Fruit fly (Drosophila melanogaster) whole organism, embryonic: ENCODE measurements around the gene CG44303.

Source experiments
- Atf6 ChIP-seq: fragments of 200-800 bp; sonication (Bioruptor generic); IDR thresholded peaks from 2 replicates; pipeline ENCODE4 v1.3.6; 2022; ENCODE audit warnings: missing biosample characterization, missing genetic modification characterization
- CG10565 ChIP-seq: fragments of 200-800 bp; sonication (Bioruptor generic); optimal IDR thresholded peaks from 3 replicates; lab custom pipeline; 2016; ENCODE audit warnings: missing biosample characterization, mild to moderate bottlenecking, missing genetic modification characterization
- CG11085 ChIP-seq: fragments of 200-800 bp; sonication (Bioruptor generic); IDR thresholded peaks from 2 replicates; pipeline ENCODE4 v1.3.6; 2022; ENCODE audit warnings: missing biosample characterization, missing genetic modification characterization
- CG11093 ChIP-seq: fragments of 200-800 bp; sonication (Bioruptor generic); IDR thresholded peaks from 3 replicates; pipeline ENCODE4 v1.3.6; 2022; ENCODE audit warnings: missing biosample characterization, missing genetic modification characterization
- CG12391 ChIP-seq: fragments of 200-800 bp; sonication (Bioruptor generic); optimal IDR thresholded peaks from 3 replicates; lab custom pipeline; 2018; ENCODE audit warnings: missing biosample characterization, mild to moderate bottlenecking, missing genetic modification characterization, moderate library complexity
- CG13123 ChIP-seq: fragments of 200-800 bp; sonication (Bioruptor generic); optimal IDR thresholded peaks from 2 replicates; lab custom pipeline; 2016; ENCODE audit warnings: missing biosample characterization, missing genetic modification characterization
- CG13287 ChIP-seq: fragments of 200-800 bp; sonication (Bioruptor generic); IDR thresholded peaks from 2 replicates; pipeline ENCODE4 v1.3.6; 2022; ENCODE audit warnings: missing biosample characterization, missing genetic modification characterization; ENCODE audit not compliant: partially characterized antibody
- CG15696 ChIP-seq: fragments of 200-800 bp; sonication (Bioruptor generic); optimal IDR thresholded peaks from 2 replicates; lab custom pipeline; 2019; ENCODE audit warnings: missing biosample characterization, mild to moderate bottlenecking, missing genetic modification characterization, moderate library complexity
- CG16779 ChIP-seq: fragments of 200-800 bp; sonication (Bioruptor generic); IDR thresholded peaks from 2 replicates; pipeline ENCODE4 v1.3.6; 2022; ENCODE audit warnings: missing biosample characterization, missing genetic modification characterization
- CG1832 ChIP-seq: fragments of 200-800 bp; sonication (Bioruptor generic); optimal IDR thresholded peaks from 2 replicates; lab custom pipeline; 2017; ENCODE audit warnings: missing biosample characterization, mild to moderate bottlenecking, missing genetic modification characterization, inconsistent platforms
- CG34224 ChIP-seq: fragments of 200-800 bp; sonication (Bioruptor generic); IDR thresholded peaks from 3 replicates; pipeline ENCODE4 v1.3.6; 2022; ENCODE audit warnings: missing biosample characterization, missing genetic modification characterization; ENCODE audit not compliant: partially characterized antibody
- CG3726 ChIP-seq: fragments of 200-800 bp; sonication (Bioruptor generic); IDR thresholded peaks from 3 replicates; pipeline ENCODE4, ENCODE4 v1.3.6; 2022; ENCODE audit warnings: missing biosample characterization, missing genetic modification characterization
- CG7745 ChIP-seq: fragments of 200-800 bp; sonication (Bioruptor generic); optimal IDR thresholded peaks from 2 replicates; lab custom pipeline; 2018; ENCODE audit warnings: missing biosample characterization, mild to moderate bottlenecking, missing genetic modification characterization, moderate library complexity
- CG7928 ChIP-seq: fragments of 200-800 bp; sonication (Bioruptor generic); optimal IDR thresholded peaks from 2 replicates; lab custom pipeline; 2017; ENCODE audit warnings: missing biosample characterization, mild to moderate bottlenecking, missing genetic modification characterization
- CG7987 ChIP-seq: fragments of 200-800 bp; sonication (Bioruptor generic); optimal IDR thresholded peaks from 2 replicates; lab custom pipeline; 2018; ENCODE audit warnings: missing biosample characterization, mild to moderate bottlenecking, missing genetic modification characterization, moderate library complexity
- CG8478 ChIP-seq: fragments of >200 bp; optimal IDR thresholded peaks from 2 replicates; lab custom pipeline; 2018
- CG8944 ChIP-seq: fragments of 200-800 bp; sonication (Bioruptor generic); optimal IDR thresholded peaks from 3 replicates; lab custom pipeline; 2016; ENCODE audit warnings: missing biosample characterization, missing genetic modification characterization
- CG9797 ChIP-seq: fragments of 200-800 bp; sonication (Bioruptor generic); optimal IDR thresholded peaks from 3 replicates; lab custom pipeline; 2018; ENCODE audit warnings: missing biosample characterization, mild to moderate bottlenecking, missing genetic modification characterization
- CG9876 ChIP-seq: fragments of 200-800 bp; sonication (Bioruptor generic); optimal IDR thresholded peaks from 2 replicates; lab custom pipeline; 2016; ENCODE audit warnings: missing biosample characterization, missing genetic modification characterization
- CHES-1-like ChIP-seq: fragments of 200-800 bp; sonication (Bioruptor generic); optimal IDR thresholded peaks from 2 replicates; lab custom pipeline; 2016; ENCODE audit warnings: missing biosample characterization, missing genetic modification characterization
- Doc3 ChIP-seq: fragments of 200-800 bp; sonication (Bioruptor generic); IDR thresholded peaks from 3 replicates; pipeline ENCODE4 v1.3.6; 2022; ENCODE audit warnings: missing biosample characterization, missing genetic modification characterization; ENCODE audit not compliant: partially characterized antibody
- Dref ChIP-seq: fragments of 200-800 bp; sonication (Bioruptor generic); IDR thresholded peaks from 2 replicates; pipeline ENCODE4 v1.3.6; 2022; ENCODE audit warnings: missing biosample characterization, missing genetic modification characterization
- Drgx ChIP-seq: fragments of 200-800 bp; sonication (Bioruptor generic); IDR thresholded peaks from 2 replicates; pipeline ENCODE4 v1.3.6; 2022; ENCODE audit warnings: missing biosample characterization, missing genetic modification characterization
- E2f1 ChIP-seq: fragments of 200-800 bp; sonication (Bioruptor generic); IDR thresholded peaks from 2 replicates; pipeline ENCODE4 v1.3.6; 2022; ENCODE audit warnings: missing biosample characterization, missing genetic modification characterization
- HLH4C ChIP-seq: fragments of 200-800 bp; sonication (Bioruptor generic); IDR thresholded peaks from 3 replicates; pipeline ENCODE4 v1.3.6; 2022; ENCODE audit warnings: missing biosample characterization, missing genetic modification characterization; ENCODE audit not compliant: partially characterized antibody
- MBD-R2 ChIP-seq: fragments of 200-800 bp; sonication (Bioruptor generic); IDR thresholded peaks from 2 replicates; pipeline ENCODE4 v1.3.6; 2022; ENCODE audit warnings: missing biosample characterization, missing genetic modification characterization
- Mes4 ChIP-seq: fragments of 200-800 bp; sonication (Bioruptor generic); optimal IDR thresholded peaks from 2 replicates; lab custom pipeline; 2016; ENCODE audit warnings: missing biosample characterization, missing genetic modification characterization
- Neu2 ChIP-seq: fragments of 200-800 bp; sonication (Bioruptor generic); optimal IDR thresholded peaks from 3 replicates; lab custom pipeline; 2016; ENCODE audit warnings: missing biosample characterization, missing genetic modification characterization, borderline replicate concordance
- Poxn ChIP-seq: fragments of 200-800 bp; sonication (Bioruptor generic); IDR thresholded peaks from 2 replicates; pipeline ENCODE4 v1.3.6; 2022; ENCODE audit warnings: missing biosample characterization, missing genetic modification characterization
- Rx ChIP-seq: fragments of 200-800 bp; sonication (Bioruptor generic); IDR thresholded peaks from 2 replicates; pipeline ENCODE4 v1.3.6; 2022; ENCODE audit warnings: missing biosample characterization, missing genetic modification characterization
- Sox102F ChIP-seq: fragments of 200-800 bp; sonication (Bioruptor generic); optimal IDR thresholded peaks from 2 replicates; lab custom pipeline; 2018; ENCODE audit warnings: missing biosample characterization, mild to moderate bottlenecking, missing genetic modification characterization, moderate library complexity
- btn ChIP-seq: fragments of 200-800 bp; sonication (Bioruptor generic); optimal IDR thresholded peaks from 2 replicates; lab custom pipeline; 2016; ENCODE audit warnings: missing biosample characterization, missing genetic modification characterization
- crc ChIP-seq: fragments of 200-800 bp; sonication (Bioruptor generic); optimal IDR thresholded peaks from 2 replicates; lab custom pipeline; 2016; ENCODE audit warnings: missing biosample characterization, missing genetic modification characterization
- dmrt99B ChIP-seq: fragments of 200-800 bp; sonication (Bioruptor generic); optimal IDR thresholded peaks from 2 replicates; lab custom pipeline; 2018; ENCODE audit warnings: missing biosample characterization, mild to moderate bottlenecking, missing genetic modification characterization, moderate library complexity
- fd3F ChIP-seq: fragments of 200-800 bp; sonication (Bioruptor generic); optimal IDR thresholded peaks from 2 replicates; lab custom pipeline; 2018; ENCODE audit warnings: missing biosample characterization, mild to moderate bottlenecking, missing genetic modification characterization, moderate library complexity
- jing ChIP-seq: fragments of 200-800 bp; sonication (Bioruptor generic); optimal IDR thresholded peaks from 2 replicates; lab custom pipeline; 2018; ENCODE audit warnings: missing biosample characterization, mild to moderate bottlenecking, missing genetic modification characterization
- jumu ChIP-seq: fragments of 200-800 bp; sonication (Bioruptor generic); optimal IDR thresholded peaks from 3 replicates; lab custom pipeline; 2016; ENCODE audit warnings: missing biosample characterization, missing genetic modification characterization
- lab ChIP-seq: fragments of 200-800 bp; sonication (Bioruptor generic); optimal IDR thresholded peaks from 3 replicates; lab custom pipeline; 2017; ENCODE audit warnings: missing biosample characterization, missing genetic modification characterization, mild to moderate bottlenecking, moderate library complexity, missing genetic modification reagents
- lmd ChIP-seq: fragments of 200-800 bp; sonication (Bioruptor generic); IDR thresholded peaks from 2 replicates; pipeline ENCODE4 v1.3.6; 2022; ENCODE audit warnings: missing biosample characterization, missing genetic modification characterization
- nau ChIP-seq: fragments of 200-800 bp; sonication (Bioruptor generic); optimal IDR thresholded peaks from 3 replicates; lab custom pipeline; 2017; ENCODE audit warnings: missing biosample characterization, mild to moderate bottlenecking, missing genetic modification characterization, missing genetic modification reagents
- nerfin-1 ChIP-seq: fragments of 200-800 bp; sonication (Bioruptor generic); optimal IDR thresholded peaks from 3 replicates; lab custom pipeline; 2019; ENCODE audit warnings: missing biosample characterization, mild to moderate bottlenecking, missing genetic modification characterization, moderate library complexity
- p53 ChIP-seq: fragments of 200-800 bp; sonication (Bioruptor generic); optimal IDR thresholded peaks from 2 replicates; lab custom pipeline; 2016; ENCODE audit warnings: missing biosample characterization, missing genetic modification characterization
- repo ChIP-seq: fragments of 200-800 bp; sonication (Bioruptor generic); optimal IDR thresholded peaks from 2 replicates; lab custom pipeline; 2016; ENCODE audit warnings: missing biosample characterization, missing genetic modification characterization
- rib ChIP-seq: fragments of 200-800 bp; sonication (Bioruptor generic); IDR thresholded peaks from 2 replicates; pipeline ENCODE4 v1.3.6; 2022; ENCODE audit warnings: missing biosample characterization, missing genetic modification characterization
- sc ChIP-seq, 3 experiments: fragments of >200 bp in 2 of 3; fragments of 200-800 bp in 1 of 3; sonication (Bioruptor generic) in 1 of 3; optimal IDR thresholded peaks; 2 replicates in 2 of 3; 3 replicates in 1 of 3; lab custom pipeline; 2017; ENCODE audit warnings: mild to moderate bottlenecking in 1 of 3, missing biosample characterization in 1 of 3, missing genetic modification characterization in 1 of 3, missing genetic modification reagents in 1 of 3
- sens ChIP-seq: fragments of 200-800 bp; sonication (Bioruptor generic); peaks from one replicate; lab custom pipeline; 2016; ENCODE audit warnings: missing biosample characterization, missing genetic modification characterization
- trh ChIP-seq: fragments of 200-800 bp; sonication (Bioruptor generic); optimal IDR thresholded peaks from 2 replicates; lab custom pipeline; 2016; ENCODE audit warnings: missing biosample characterization, missing genetic modification characterization
- unpg ChIP-seq: fragments of 200-800 bp; sonication (Bioruptor generic); optimal IDR thresholded peaks from 3 replicates; lab custom pipeline; 2018; ENCODE audit warnings: missing biosample characterization, mild to moderate bottlenecking, missing genetic modification characterization, moderate library complexity
- zen ChIP-seq: fragments of 200-800 bp; sonication (Bioruptor generic); optimal IDR thresholded peaks from 3 replicates; lab custom pipeline; 2018; ENCODE audit warnings: missing biosample characterization, mild to moderate bottlenecking, missing genetic modification characterization, moderate library complexity

The CG44303 gene

DNA sequence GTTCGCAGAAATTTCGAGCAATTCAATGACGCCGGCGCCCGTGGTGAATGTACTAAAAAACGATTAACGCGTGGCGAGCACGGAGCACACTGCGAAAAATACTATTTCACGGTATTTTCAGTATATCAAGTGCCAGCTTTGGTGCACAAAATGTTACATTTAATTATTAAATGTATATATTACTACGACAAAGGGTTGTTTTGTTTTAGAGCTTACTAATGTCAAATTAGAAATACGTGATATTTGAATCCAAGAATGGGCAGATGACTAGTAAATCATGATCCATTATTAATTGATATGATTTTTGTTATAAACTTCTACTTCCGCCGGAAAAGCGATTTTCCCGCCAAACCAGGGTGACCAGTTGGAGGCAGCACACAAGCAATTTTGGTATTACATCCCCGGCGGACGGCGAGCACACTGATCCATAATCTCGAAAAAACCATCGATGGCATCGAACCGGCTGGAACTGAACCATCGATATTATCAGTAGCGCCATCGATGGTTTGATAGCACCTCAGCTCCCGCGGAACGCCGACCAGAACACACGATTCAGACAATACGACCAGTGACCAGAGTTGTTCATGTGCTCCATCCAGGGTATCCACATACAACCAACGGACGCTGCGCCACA is 32.9 kb downstream of the CG44303 start, which contains the start of the genes CG3226 and Cdc7 (continued):
- TF ChIP-seq Sox102F (GFP tag; lab: Kevin White, UChicago) (peak; percentile 27), lmd (peak; percentile 39; the same call in 1 of the 2 replicates), sens (GFP tag; lab: Kevin White, UChicago) (peak; percentile 87), Poxn (GFP tag; lab: Robert Waterston, UW) (no peak), jing (GFP tag; lab: Kevin White, UChicago) (no peak), CG7928 (peak; percentile 43), CG34224 (GFP tag; lab: Robert Waterston, UW) (peak; percentile 45; the same call in 2 of the 3 replicates), btn (GFP tag; lab: Kevin White, UChicago) (peak; percentile 10), fd3F (GFP tag; lab: Kevin White, UChicago) (peak; percentile 57), CG3726 (GFP tag; lab: Robert Waterston, UW) (no peak), CG7987 (peak; percentile 89), sc (optimal IDR thresholded peaks at IDR 0.05; lab: Kevin White, UChicago) (no peak), sc (GFP tag; optimal IDR thresholded peaks at IDR 0.05; lab: Kevin White, UChicago) (peak; percentile 48), Rx (GFP tag; lab: Robert Waterston, UW) (peak; percentile 43; the same call in 1 of the 2 replicates), rib (GFP tag; lab: Robert Waterston, UW) (0 out of 2 replicates have a peak, but pooled peaks have one; percentile 21), CG10565 (GFP tag; lab: Kevin White, UChicago) (no peak), Neu2 (GFP tag; lab: Kevin White, UChicago) (no peak), lab (peak; percentile 90), trh (GFP tag; lab: Kevin White, UChicago) (peak; percentile 0), Drgx (0 out of 2 replicates have a peak, but pooled peaks have one; percentile 8), E2f1 (GFP tag; lab: Robert Waterston, UW) (peak; percentile 63; the same call in 1 of the 2 replicates), Dref (GFP tag; lab: Robert Waterston, UW) (peak; percentile 80), Mes4 (peak; percentile 66), CG12391 (peak; percentile 74), CG13123 (GFP tag; lab: Kevin White, UChicago) (no peak), crc (no peak), dmrt99B (tag; lab: Kevin White, UChicago) (peak; percentile 67), CG1832 (GFP tag; lab: Kevin White, UChicago) (no peak), unpg (GFP tag; lab: Kevin White, UChicago) (peak; percentile 63), CG11093 (GFP tag; lab: Robert Waterston, UW) (no peak), CG7745 (peak; percentile 14), CG9797 (GFP tag; lab: Kevin White, UChicago) (peak; percentile 86), CG16779 (GFP tag; lab: Robert Waterston, UW) (no peak), nau (GFP tag; lab: Kevin White, UChicago) (peak; percentile 86), jumu (GFP tag; lab: Kevin White, UChicago) (peak; percentile 6), repo (GFP tag; lab: Kevin White, UChicago) (peak; percentile 35), p53 (GFP tag; lab: Kevin White, UChicago) (peak; percentile 21), CG8944 (GFP tag; lab: Kevin White, UChicago) (peak; percentile 13), CG15696 (tag; lab: Kevin White, UChicago) (peak; percentile 10), CG8478 (lab: Kevin White, UChicago) (no peak), Atf6 (GFP tag; lab: Robert Waterston, UW) (peak; percentile 55; the same call in 1 of the 2 replicates), CG13287 (GFP tag; lab: Robert Waterston, UW) (peak; percentile 76), Doc3 (GFP tag; lab: Robert Waterston, UW) (peak; percentile 48; the same call in 1 of the 3 replicates), MBD-R2 (GFP tag; lab: Robert Waterston, UW) (peak; percentile 80), CHES-1-like (GFP tag; lab: Kevin White, UChicago) (peak; percentile 54), CG9876 (GFP tag; lab: Kevin White, UChicago) (peak; percentile 49), zen (tag; lab: Kevin White, UChicago) (peak; percentile 23), CG11085 (GFP tag; lab: Robert Waterston, UW) (no peak), HLH4C (peak; percentile 62), nerfin-1 (tag; lab: Kevin White, UChicago) (peak; percentile 73)
